Worm (Caenorhabditis elegans): ENCODE results near the gene Y75B8A.8.

DNA sequence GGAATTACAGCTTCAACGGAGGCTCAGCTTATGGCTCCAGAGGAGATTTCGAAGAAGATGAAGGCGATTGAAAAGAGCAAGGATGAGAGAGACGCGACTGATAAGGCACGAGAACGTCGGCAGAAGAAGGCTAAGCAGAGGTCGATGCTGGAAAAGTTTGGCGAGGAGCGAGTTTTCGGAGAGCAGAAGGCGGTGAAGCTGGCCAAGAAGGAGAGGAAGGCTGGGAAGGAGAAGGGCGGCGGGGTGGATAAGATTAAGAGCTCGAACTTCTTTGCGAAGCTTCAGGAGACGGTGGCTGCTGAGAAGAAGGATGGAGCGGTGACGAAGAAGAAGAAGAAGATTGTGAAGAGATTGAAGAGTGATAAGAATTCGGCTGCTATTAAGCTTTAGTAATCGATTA, 1.4 kb upstream of the Y75B8A.8 start:
- TF ChIP-seq W03F9.2 (tag; optimal IDR thresholded peaks at IDR 0.05) (no peak), him-1 (tag; optimal IDR thresholded peaks at IDR 0.05) (no peak), dao-5 (tag; optimal IDR thresholded peaks at IDR 0.05) (no peak)
